Worm (Caenorhabditis elegans): ENCODE data around the gene btb-18.

DNA sequence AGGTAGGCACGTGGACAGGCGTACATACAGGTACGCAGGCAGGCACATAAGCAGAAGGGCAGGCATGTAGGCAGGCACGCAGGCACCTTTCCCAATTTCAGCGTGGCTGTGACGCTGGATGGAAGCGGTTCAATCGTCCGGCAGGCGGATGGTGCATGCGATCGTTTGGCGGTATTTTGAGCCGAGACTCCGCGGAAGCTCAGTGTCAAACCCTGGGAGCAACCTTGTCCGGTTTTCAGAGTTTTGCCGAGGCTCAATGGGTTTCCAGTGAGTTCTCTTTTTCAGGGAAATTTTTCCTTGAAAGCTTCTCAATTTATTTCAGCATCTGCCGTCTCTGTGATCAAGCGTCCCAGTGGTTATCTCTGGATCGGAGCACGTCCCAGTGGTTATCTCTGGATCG is 47.8 kb upstream of the btb-18 start:
- TF ChIP-seq snpc-4 (tag; optimal IDR thresholded peaks at IDR 0.05) (no peak), unc-62 (GFP tag; optimal IDR thresholded peaks at IDR 0.05) (no peak), alr-1 (tag; optimal IDR thresholded peaks at IDR 0.05; ENCODE audit: borderline replicate concordance) (no peak), nhr-12 (tag; optimal IDR thresholded peaks at IDR 0.05) (no peak), fkh-8 (tag; optimal IDR thresholded peaks at IDR 0.05) (no peak), blmp-1 (tag; optimal IDR thresholded peaks at IDR 0.05) (no peak), unc-130 (tag; optimal IDR thresholded peaks at IDR 0.05) (no peak), egl-13 (tag; optimal IDR thresholded peaks at IDR 0.05) (no peak), fkh-10 (GFP tag; optimal IDR thresholded peaks at IDR 0.05) (no peak)
